Worm (Caenorhabditis elegans): Measurements from ENCODE around the gene lec-6.

DNA sequence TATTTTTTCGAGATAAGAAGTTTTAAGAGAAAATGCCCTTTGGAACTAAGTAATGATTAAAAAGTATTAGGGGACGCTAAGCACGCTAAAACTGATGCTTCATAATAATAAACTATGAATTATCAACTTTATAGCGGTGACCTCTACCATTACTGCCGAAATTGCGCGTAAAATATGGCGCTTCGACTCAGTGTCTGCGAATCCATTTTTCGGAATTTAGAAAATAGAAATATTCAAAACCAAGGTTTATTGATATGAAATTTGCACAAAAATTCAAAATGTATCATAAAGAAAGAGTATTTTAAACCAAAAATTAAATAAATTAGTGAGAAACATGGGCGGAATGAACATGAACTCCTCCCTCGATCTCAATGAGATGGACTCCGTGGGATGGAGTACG lies 887 bp downstream of the lec-6 start:
- TF ChIP-seq unc-62 (GFP tag; optimal IDR thresholded peaks at IDR 0.05) (no peak), ama-1 (optimal IDR thresholded peaks at IDR 0.05) (no peak), ama-1 (GFP tag; optimal IDR thresholded peaks at IDR 0.05) (no peak), F57C9.4 (tag; optimal IDR thresholded peaks at IDR 0.05) (no peak), unc-130 (GFP tag; optimal IDR thresholded peaks at IDR 0.05) (no peak), F52B5.7 (tag; optimal IDR thresholded peaks at IDR 0.05) (no peak), snpc-4 (GFP tag; optimal IDR thresholded peaks at IDR 0.05) (no peak), snpc-4 (tag; optimal IDR thresholded peaks at IDR 0.05) (no peak), mxl-1 (tag; optimal IDR thresholded peaks at IDR 0.05) (no peak), B0336.3 (GFP tag; IDR thresholded peaks at IDR 0.05) (no peak), lsl-1 (GFP tag; optimal IDR thresholded peaks at IDR 0.05) (no peak), Y53F4B.3 (GFP tag; IDR thresholded peaks at IDR 0.05) (no peak), cebp-2 (GFP tag; IDR thresholded peaks at IDR 0.05) (no peak), madf-10 (tag; optimal IDR thresholded peaks at IDR 0.05) (no peak), sptf-2 (GFP tag; optimal IDR thresholded peaks at IDR 0.05) (no peak), Y53G8AR.9 (GFP tag; conservative IDR thresholded peaks at IDR 0.05) (0 out of 2 replicates have a peak, but pooled peaks have one; percentile 40)
